Fruit fly (Drosophila melanogaster) whole organism, prepupa: ENCODE data around the gene CG33648.

ENCODE experiments used
- Blimp-1 ChIP-seq: fragments of 200-800 bp; sonication (Bioruptor generic); optimal IDR thresholded peaks from 3 replicates; lab custom pipeline; 2017; ENCODE audit warnings: missing biosample characterization, missing genetic modification characterization, mild to moderate bottlenecking, moderate library complexity, missing genetic modification reagents
- CG10669 ChIP-seq: fragments of 200-800 bp; sonication (Bioruptor generic); optimal IDR thresholded peaks from 3 replicates; lab custom pipeline; 2018; ENCODE audit warnings: missing biosample characterization, mild to moderate bottlenecking, missing genetic modification characterization, moderate library complexity
- CG11294 ChIP-seq: fragments of 200-800 bp; sonication (Bioruptor generic); IDR thresholded peaks from 2 replicates; pipeline ENCODE4 v1.3.6; 2022; ENCODE audit warnings: missing biosample characterization, missing genetic modification characterization
- CG11762 ChIP-seq: fragments of 200-800 bp; sonication (Bioruptor generic); optimal IDR thresholded peaks from 3 replicates; lab custom pipeline; 2016; ENCODE audit warnings: missing biosample characterization, missing genetic modification characterization; ENCODE audit not compliant: insufficient read depth
- CG11902 ChIP-seq: fragments of 200-800 bp; sonication (Bioruptor generic); optimal IDR thresholded peaks from 3 replicates; lab custom pipeline; 2016; ENCODE audit warnings: missing biosample characterization, missing genetic modification characterization
- CG1621 ChIP-seq: fragments of 200-800 bp; sonication (Bioruptor generic); optimal IDR thresholded peaks from 3 replicates; lab custom pipeline; 2018; ENCODE audit warnings: missing biosample characterization, mild to moderate bottlenecking, missing genetic modification characterization
- CG3032 ChIP-seq: fragments of 200-800 bp; optimal IDR thresholded peaks from 2 replicates; lab custom pipeline; 2019; ENCODE audit warnings: missing biosample characterization, mild to moderate bottlenecking, missing genetic modification characterization, moderate library complexity
- CG31627 ChIP-seq: fragments of 200-800 bp; sonication (Bioruptor generic); optimal IDR thresholded peaks from 3 replicates; lab custom pipeline; 2016; ENCODE audit warnings: missing biosample characterization, missing genetic modification characterization
- CG34406 ChIP-seq: fragments of 200-800 bp; sonication (Bioruptor generic); optimal IDR thresholded peaks from 3 replicates; lab custom pipeline; 2016; ENCODE audit warnings: missing biosample characterization, missing genetic modification characterization
- CG3919 ChIP-seq: fragments of 200-800 bp; sonication (Bioruptor generic); optimal IDR thresholded peaks from 3 replicates; lab custom pipeline; 2016; ENCODE audit warnings: missing biosample characterization, missing genetic modification characterization
- CG4318 ChIP-seq: fragments of 200-800 bp; sonication (Bioruptor generic); optimal IDR thresholded peaks from 3 replicates; lab custom pipeline; 2017; ENCODE audit warnings: missing biosample characterization, mild to moderate bottlenecking, missing genetic modification characterization
- CG6163 ChIP-seq: fragments of 200-800 bp; sonication (Bioruptor generic); IDR thresholded peaks from 3 replicates; pipeline ENCODE4 v1.3.6; 2022; ENCODE audit warnings: missing biosample characterization, missing genetic modification characterization
- CG6276 ChIP-seq: fragments of 200-800 bp; sonication (Bioruptor generic); optimal IDR thresholded peaks from 2 replicates; lab custom pipeline; 2017; ENCODE audit warnings: missing biosample characterization, mild to moderate bottlenecking, missing genetic modification characterization
- CG6792 ChIP-seq: fragments of 200-800 bp; sonication (Bioruptor generic); optimal IDR thresholded peaks from 3 replicates; lab custom pipeline; 2016; ENCODE audit warnings: missing biosample characterization, missing genetic modification characterization
- CG6854 ChIP-seq: fragments of 200-800 bp; sonication (Bioruptor generic); optimal IDR thresholded peaks from 2 replicates; lab custom pipeline; 2017; ENCODE audit warnings: missing biosample characterization, mild to moderate bottlenecking, missing genetic modification characterization
- CG7368 ChIP-seq: fragments of 200-800 bp; sonication (Bioruptor generic); optimal IDR thresholded peaks from 3 replicates; lab custom pipeline; 2016; ENCODE audit warnings: missing biosample characterization, missing genetic modification characterization
- CG8319 ChIP-seq: fragments of 200-800 bp; sonication (Bioruptor generic); optimal IDR thresholded peaks from 3 replicates; lab custom pipeline; 2016; ENCODE audit warnings: missing biosample characterization, missing genetic modification characterization
- CG8632 ChIP-seq: fragments of 200-800 bp; sonication (Bioruptor generic); optimal IDR thresholded peaks from 3 replicates; lab custom pipeline; 2016; ENCODE audit warnings: missing biosample characterization, missing genetic modification characterization
- CG9139 ChIP-seq: fragments of 200-800 bp; sonication (Bioruptor generic); optimal IDR thresholded peaks from 3 replicates; lab custom pipeline; 2017; ENCODE audit warnings: missing biosample characterization, mild to moderate bottlenecking, missing genetic modification characterization
- Eip75B ChIP-seq: fragments of 200-800 bp; sonication (Bioruptor generic); optimal IDR thresholded peaks from 3 replicates; lab custom pipeline; 2016; ENCODE audit warnings: missing biosample characterization, missing genetic modification characterization
- Eip78C ChIP-seq: fragments of 200-800 bp; sonication (Bioruptor generic); peaks from one replicate; lab custom pipeline; 2016; ENCODE audit warnings: missing biosample characterization, missing genetic modification characterization
- Eip93F ChIP-seq: fragments of 200-800 bp; sonication (Bioruptor generic); optimal IDR thresholded peaks from 2 replicates; lab custom pipeline; 2016; ENCODE audit warnings: missing biosample characterization, mild to moderate bottlenecking, missing genetic modification characterization
- Ets21C ChIP-seq: fragments of 200-800 bp; sonication (Bioruptor generic); optimal IDR thresholded peaks from 3 replicates; lab custom pipeline; 2016; ENCODE audit warnings: missing biosample characterization, missing genetic modification characterization
- Ets96B ChIP-seq: fragments of 200-800 bp; optimal IDR thresholded peaks from 2 replicates; lab custom pipeline; 2019; ENCODE audit warnings: missing biosample characterization, mild to moderate bottlenecking, missing genetic modification characterization, moderate library complexity
- Hr38 ChIP-seq: sonication (Bioruptor generic); optimal IDR thresholded peaks from 2 replicates; lab custom pipeline; 2016; ENCODE audit warnings: missing biosample characterization, missing genetic modification characterization
- Hr39 ChIP-seq: fragments of 200-800 bp; sonication (Bioruptor generic); optimal IDR thresholded peaks from 2 replicates; lab custom pipeline; 2016; ENCODE audit warnings: missing biosample characterization, missing genetic modification characterization
- Hr4 ChIP-seq: fragments of 200-800 bp; sonication (Bioruptor generic); optimal IDR thresholded peaks from 3 replicates; lab custom pipeline; 2016; ENCODE audit warnings: missing biosample characterization, missing genetic modification characterization
- Lpt ChIP-seq: fragments of 200-800 bp; sonication (Bioruptor generic); optimal IDR thresholded peaks from 3 replicates; lab custom pipeline; 2016; ENCODE audit warnings: missing biosample characterization, missing genetic modification characterization
- Met ChIP-seq: fragments of 200-800 bp; sonication (Bioruptor generic); optimal IDR thresholded peaks from 3 replicates; lab custom pipeline; 2016; ENCODE audit warnings: missing biosample characterization, missing genetic modification characterization
- OdsH ChIP-seq: fragments of 200-800 bp; sonication (Bioruptor generic); optimal IDR thresholded peaks from 3 replicates; lab custom pipeline; 2016; ENCODE audit warnings: missing biosample characterization, missing genetic modification characterization
- Smox ChIP-seq: fragments of 200-800 bp; sonication (Bioruptor generic); optimal IDR thresholded peaks from 3 replicates; lab custom pipeline; 2016; ENCODE audit warnings: missing biosample characterization, missing genetic modification characterization
- Sox102F ChIP-seq: fragments of 200-800 bp; sonication (Bioruptor generic); optimal IDR thresholded peaks from 2 replicates; lab custom pipeline; 2016; ENCODE audit warnings: missing biosample characterization, mild to moderate bottlenecking, missing genetic modification characterization
- Sox14 ChIP-seq: fragments of 200-800 bp; sonication (Bioruptor generic); optimal IDR thresholded peaks from 3 replicates; lab custom pipeline; 2016; ENCODE audit warnings: missing biosample characterization, missing genetic modification characterization
- Sox15 ChIP-seq: fragments of 200-800 bp; sonication (Bioruptor generic); optimal IDR thresholded peaks from 3 replicates; lab custom pipeline; 2016; ENCODE audit warnings: missing biosample characterization, missing genetic modification characterization
- achi ChIP-seq: fragments of 200-800 bp; sonication (Bioruptor generic); optimal IDR thresholded peaks from 3 replicates; lab custom pipeline; 2016; ENCODE audit warnings: missing biosample characterization, missing genetic modification characterization
- acj6 ChIP-seq: fragments of 200-800 bp; sonication (Bioruptor generic); optimal IDR thresholded peaks from 3 replicates; lab custom pipeline; 2016; ENCODE audit warnings: missing biosample characterization, missing genetic modification characterization
- cyc ChIP-seq: fragments of 200-800 bp; sonication (Bioruptor generic); optimal IDR thresholded peaks from 3 replicates; lab custom pipeline; 2016; ENCODE audit warnings: missing biosample characterization, missing genetic modification characterization
- dsx ChIP-seq: fragments of 200-800 bp; optimal IDR thresholded peaks from 3 replicates; lab custom pipeline; 2019; ENCODE audit warnings: missing biosample characterization, mild to moderate bottlenecking, missing genetic modification characterization, moderate library complexity; ENCODE audit not compliant: poor library complexity, severe bottlenecking
- eg ChIP-seq: fragments of 200-800 bp; sonication (Bioruptor generic); IDR thresholded peaks from 3 replicates; pipeline ENCODE4 v1.3.6; 2022; ENCODE audit warnings: missing biosample characterization, missing genetic modification characterization
- esn ChIP-seq: fragments of 200-800 bp; sonication (Bioruptor generic); optimal IDR thresholded peaks from 2 replicates; lab custom pipeline; 2016; ENCODE audit warnings: missing biosample characterization, mild to moderate bottlenecking, missing genetic modification characterization, moderate library complexity
- fd59A ChIP-seq: fragments of 200-800 bp; sonication (Bioruptor generic); optimal IDR thresholded peaks from 2 replicates; lab custom pipeline; 2017; ENCODE audit warnings: missing biosample characterization, mild to moderate bottlenecking, missing genetic modification characterization, missing genetic modification reagents
- fkh ChIP-seq: fragments of 200-800 bp; sonication (Bioruptor generic); optimal IDR thresholded peaks from 3 replicates; lab custom pipeline; 2017; ENCODE audit warnings: missing biosample characterization, mild to moderate bottlenecking, missing genetic modification characterization, moderate library complexity
- lz ChIP-seq: fragments of 200-800 bp; sonication (Bioruptor generic); optimal IDR thresholded peaks from 3 replicates; lab custom pipeline; 2016; ENCODE audit warnings: missing biosample characterization, missing genetic modification characterization
- net ChIP-seq: fragments of 200-800 bp; sonication (Bioruptor generic); optimal IDR thresholded peaks from 3 replicates; lab custom pipeline; 2016; ENCODE audit warnings: missing biosample characterization, missing genetic modification characterization
- pdm3 ChIP-seq: fragments of 200-800 bp; sonication (Bioruptor generic); optimal IDR thresholded peaks from 3 replicates; lab custom pipeline; 2016; ENCODE audit warnings: missing biosample characterization, missing genetic modification characterization
- salr ChIP-seq, 2 experiments: fragments of 200-800 bp; sonication (Bioruptor generic); optimal IDR thresholded peaks; 3 replicates each; lab custom pipeline; 2016 to 2018; ENCODE audit warnings: missing biosample characterization in 2 of 2, missing genetic modification characterization in 2 of 2, mild to moderate bottlenecking in 1 of 2
- spab ChIP-seq: fragments of 200-800 bp; sonication (Bioruptor generic); optimal IDR thresholded peaks from 2 replicates; lab custom pipeline; 2017; ENCODE audit warnings: missing biosample characterization, mild to moderate bottlenecking, missing genetic modification characterization, missing genetic modification reagents
- ss ChIP-seq, 2 experiments: fragments of 200-800 bp; sonication (Bioruptor generic); optimal IDR thresholded peaks; 2 replicates in 1 of 2; 3 replicates in 1 of 2; lab custom pipeline; 2017 to 2018; ENCODE audit warnings: mild to moderate bottlenecking in 2 of 2, missing biosample characterization in 2 of 2, missing genetic modification characterization in 2 of 2, moderate library complexity in 1 of 2
- svp ChIP-seq: fragments of 200-800 bp; sonication (Bioruptor generic); peaks from one replicate; lab custom pipeline; 2016; ENCODE audit warnings: missing biosample characterization, missing genetic modification characterization
- topi ChIP-seq: fragments of 200-800 bp; sonication (Bioruptor generic); optimal IDR thresholded peaks from 3 replicates; lab custom pipeline; 2016; ENCODE audit warnings: missing biosample characterization, missing genetic modification characterization
- vri ChIP-seq: fragments of 200-800 bp; sonication (Bioruptor generic); optimal IDR thresholded peaks from 3 replicates; lab custom pipeline; 2016; ENCODE audit warnings: missing biosample characterization, mild to moderate bottlenecking, missing genetic modification characterization

CG33648 gene

DNA sequence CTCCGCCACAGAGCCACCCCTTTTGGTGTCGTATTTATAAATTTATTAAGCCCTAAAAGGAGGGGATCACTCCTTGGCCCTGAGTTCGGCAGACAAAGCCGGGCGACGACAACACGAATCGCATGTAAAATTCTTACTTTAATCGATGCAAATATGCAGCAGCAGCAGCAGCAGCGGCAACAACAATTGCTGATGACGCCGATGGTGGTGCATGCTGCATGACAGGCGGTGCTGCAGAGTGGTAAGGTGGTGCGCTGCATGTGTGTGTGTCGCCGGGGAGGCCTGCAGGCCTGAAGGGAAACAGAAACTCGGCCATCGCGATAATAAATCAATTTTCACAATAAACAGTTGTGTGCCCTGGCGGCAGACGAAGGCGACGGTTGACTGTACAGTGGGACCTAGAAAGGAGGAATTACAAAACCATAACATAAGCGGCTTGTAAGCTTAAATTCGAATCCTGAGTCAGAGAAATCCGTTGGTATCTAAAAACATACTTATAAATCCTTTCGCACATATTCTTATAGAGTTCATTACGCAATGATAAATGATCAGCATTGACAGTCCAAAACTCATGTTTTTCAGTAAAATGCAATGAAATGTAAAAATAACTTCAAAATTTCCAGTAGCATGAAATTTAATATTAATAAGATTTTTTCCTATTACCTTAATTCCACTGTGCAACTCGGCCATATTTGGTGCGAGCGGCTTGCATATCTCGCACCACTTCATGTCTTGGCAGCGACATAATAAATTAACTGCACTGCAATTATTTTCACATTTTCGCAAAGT lies 47.8 kb downstream of the CG33648 start:
- TF ChIP-seq CG6276 (GFP tag; lab: Kevin White, UChicago) (no peak), acj6 (peak; percentile 54), spab (GFP tag; lab: Kevin White, UChicago) (peak; percentile 27), CG31627 (GFP tag; lab: Kevin White, UChicago) (peak; percentile 33), pdm3 (GFP tag; lab: Kevin White, UChicago) (peak; percentile 14), Eip78C (GFP tag; lab: Kevin White, UChicago) (peak; percentile 86), Met (GFP tag; lab: Kevin White, UChicago) (peak; percentile 51), Eip93F (GFP tag; lab: Kevin White, UChicago) (no peak), CG11902 (GFP tag; lab: Kevin White, UChicago) (no peak), Eip75B (GFP tag; lab: Kevin White, UChicago) (peak; percentile 83), esn (GFP tag; lab: Kevin White, UChicago) (peak; percentile 59), Ets21C (GFP tag; lab: Kevin White, UChicago) (no peak), OdsH (peak; percentile 44), ss (GFP tag; optimal IDR thresholded peaks at IDR 0.05; lab: Kevin White, UChicago) (peak in 1 of 2 experiments; percentile 95), dsx (GFP tag; lab: Kevin White, UChicago) (no peak), Hr39 (GFP tag; lab: Kevin White, UChicago) (peak; percentile 19), vri (GFP tag; lab: Kevin White, UChicago) (no peak), CG10669 (GFP tag; lab: Kevin White, UChicago) (peak; percentile 29), CG11294 (GFP tag; lab: Robert Waterston, UW) (no peak), CG11762 (GFP tag; lab: Kevin White, UChicago) (peak; percentile 19), CG4318 (GFP tag; lab: Kevin White, UChicago) (peak; percentile 1), achi (GFP tag; lab: Kevin White, UChicago) (peak; percentile 53), CG8632 (GFP tag; lab: Kevin White, UChicago) (peak; percentile 18), CG3919 (peak; percentile 8), fkh (GFP tag; lab: Kevin White, UChicago) (no peak), CG6163 (peak; percentile 9; the same call in 1 of the 3 replicates), salr (GFP tag; optimal IDR thresholded peaks at IDR 0.05; lab: Kevin White, UChicago) (no peak), eg (GFP tag; lab: Robert Waterston, UW) (no peak), CG6854 (GFP tag; lab: Kevin White, UChicago) (peak; percentile 39), net (GFP tag; lab: Kevin White, UChicago) (peak; percentile 16), lz (GFP tag; lab: Kevin White, UChicago) (peak; percentile 31), Hr38 (GFP tag; lab: Kevin White, UChicago) (no peak), CG3032 (peak; percentile 13), Ets96B (tag; lab: Kevin White, UChicago) (no peak), CG34406 (peak; percentile 37), Smox (GFP tag; lab: Kevin White, UChicago) (peak; percentile 60), Hr4 (GFP tag; lab: Kevin White, UChicago) (peak; percentile 21), svp (GFP tag; lab: Kevin White, UChicago) (peak; percentile 83), cyc (GFP tag; lab: Kevin White, UChicago) (peak; percentile 22), topi (GFP tag; lab: Kevin White, UChicago) (peak; percentile 22), CG9139 (no peak), Blimp-1 (GFP tag; lab: Kevin White, UChicago) (no peak), fd59A (GFP tag; lab: Kevin White, UChicago) (peak; percentile 53), CG7368 (no peak), CG6792 (GFP tag; lab: Kevin White, UChicago) (peak; percentile 43), CG1621 (tag; lab: Kevin White, UChicago) (no peak), Sox15 (GFP tag; lab: Kevin White, UChicago) (peak; percentile 7), Sox14 (GFP tag; lab: Kevin White, UChicago) (peak; percentile 36), Lpt (GFP tag; lab: Kevin White, UChicago) (no peak), Sox102F (GFP tag; lab: Kevin White, UChicago) (peak; percentile 10), CG8319 (GFP tag; lab: Kevin White, UChicago) (peak; percentile 36)
